Worm (Caenorhabditis elegans) whole organism, L4 larva: ENCODE measurements around the gene H14E04.3.

Experiments
- Y48G9A.11 ChIP-seq: fragments of 200-800 bp; sonication (Bioruptor generic); IDR thresholded peaks from 2 replicates; pipeline ENCODE4 v1.3.6; 2022; ENCODE audit warnings: missing genetic modification reagents, missing genetic modification characterization, missing compliant biosample characterization
- ceh-28 ChIP-seq: fragments of 150-350 bp; optimal IDR thresholded peaks from 2 replicates; lab custom pipeline; 2014; ENCODE audit warnings: missing biosample characterization, missing genetic modification reagents, missing genetic modification characterization
- ceh-82 ChIP-seq: sonication (generic microtip); optimal IDR thresholded peaks from 2 replicates; lab custom pipeline; 2017; ENCODE audit warnings: missing biosample characterization, missing genetic modification characterization
- daf-12 ChIP-seq: fragments of 150-350 bp; optimal IDR thresholded peaks from 2 replicates; lab custom pipeline; 2014; ENCODE audit warnings: missing biosample characterization, missing genetic modification reagents, missing genetic modification characterization
- fkh-10 ChIP-seq: fragments of 150-350 bp; optimal IDR thresholded peaks from 2 replicates; lab custom pipeline; 2014; ENCODE audit warnings: missing biosample characterization, missing genetic modification reagents, missing genetic modification characterization
- lin-15B ChIP-seq: fragments of 150-350 bp; sonication (generic microtip); optimal IDR thresholded peaks from 3 replicates; lab custom pipeline; 2014; ENCODE audit warnings: missing biosample characterization, missing genetic modification characterization
- lin-38 ChIP-seq: fragments of 200-800 bp; sonication (Bioruptor generic); IDR thresholded peaks from 2 replicates; pipeline ENCODE4 v1.3.6; 2022; ENCODE audit warnings: missing genetic modification reagents, missing genetic modification characterization, missing compliant biosample characterization
- mdt-29 ChIP-seq: fragments of 200-800 bp; sonication (Bioruptor generic); IDR thresholded peaks from 2 replicates; pipeline ENCODE4 v1.3.6; 2022; ENCODE audit warnings: missing genetic modification reagents, missing genetic modification characterization, missing compliant biosample characterization
- pha-4 ChIP-seq, 2 experiments: fragments of 150-350 bp in 1 of 2; fragments of 200-800 bp in 1 of 2; sonication (Bioruptor generic) in 1 of 2; IDR thresholded peaks in 1 of 2; optimal IDR thresholded peaks in 1 of 2; 2 replicates each; pipeline versions ENCODE4 v1.3.6 to Lab custom; 2014 to 2022; ENCODE audit warnings: missing genetic modification characterization in 2 of 2, missing genetic modification reagents in 2 of 2, missing biosample characterization in 1 of 2, missing compliant biosample characterization in 1 of 2

DNA sequence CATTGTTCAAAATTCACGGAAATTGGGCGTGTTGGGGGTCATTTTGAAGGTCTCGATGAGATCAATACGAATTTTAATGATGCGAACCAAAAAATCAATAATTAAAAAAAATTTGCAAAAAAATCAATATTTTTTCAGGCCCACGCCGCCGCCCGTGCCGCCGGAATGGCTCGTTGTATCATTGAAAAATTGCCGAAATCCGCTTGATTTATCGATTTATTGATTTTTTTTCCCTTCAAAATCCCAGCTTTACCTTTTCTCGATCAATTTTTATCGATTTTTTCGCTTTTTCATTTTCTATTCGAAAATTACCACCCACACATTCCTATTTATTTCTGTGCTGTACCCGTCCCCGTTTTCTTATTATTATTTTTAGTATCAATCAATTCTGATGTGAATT, 2.0 kb downstream of the H14E04.3 start:
- TF ChIP-seq ceh-82 (no peak), daf-12 (tag; lab: Kevin White, UChicago) (no peak), fkh-10 (no peak), pha-4 (GFP tag; IDR thresholded peaks at IDR 0.05; lab: Robert Waterston, UW) (no peak), pha-4 (tag; optimal IDR thresholded peaks at IDR 0.05; lab: Kevin White, UChicago) (no peak), mdt-29 (GFP tag; lab: Robert Waterston, UW) (no peak), lin-15B (tag; lab: Kevin White, UChicago) (no peak), Y48G9A.11 (GFP tag; lab: Robert Waterston, UW) (no peak), ceh-28 (peak; percentile 99), lin-38 (GFP tag; lab: Robert Waterston, UW) (no peak)
